Worm (Caenorhabditis elegans): ENCODE measurements around the gene ZC178.2.

ZC178.2 gene

ce11 chrV:8661241-8661954, 50.4 kb downstream of the ZC178.2 start:
- TF ChIP-seq unc-39 (tag; optimal IDR thresholded peaks at IDR 0.05), result no peak
- no peak for TF ChIP-seq ztf-4 (tag; optimal IDR thresholded peaks at IDR 0.05)
- TF ChIP-seq F13H6.1 (tag; optimal IDR thresholded peaks at IDR 0.05), result peak; percentile 11
- no peak for TF ChIP-seq skn-1 (tag; optimal IDR thresholded peaks at IDR 0.05)
- TF ChIP-seq egl-27 (tag; optimal IDR thresholded peaks at IDR 0.05), result no peak
- TF ChIP-seq nhr-12 (tag; optimal IDR thresholded peaks at IDR 0.05), result no peak
- no peak for TF ChIP-seq unc-55 (GFP tag; optimal IDR thresholded peaks at IDR 0.05)
- no peak for TF ChIP-seq unc-62 (GFP tag; optimal IDR thresholded peaks at IDR 0.05)
- no peak for TF ChIP-seq mbf-1 (tag; optimal IDR thresholded peaks at IDR 0.05)
- TF ChIP-seq nhr-77 (tag; optimal IDR thresholded peaks at IDR 0.05), result no peak
- no peak for TF ChIP-seq lin-13 (GFP tag; optimal IDR thresholded peaks at IDR 0.05)
- no peak for TF ChIP-seq lin-11 (tag; optimal IDR thresholded peaks at IDR 0.05)
- TF ChIP-seq crh-2 (tag; optimal IDR thresholded peaks at IDR 0.05), result peak; percentile 18
- no peak for TF ChIP-seq ztf-11 (tag; optimal IDR thresholded peaks at IDR 0.05)
- TF ChIP-seq R02D3.7 (tag; optimal IDR thresholded peaks at IDR 0.05), result no peak
- TF ChIP-seq elt-1 (tag; optimal IDR thresholded peaks at IDR 0.05), result no peak
- TF ChIP-seq ZK546.5 (tag; optimal IDR thresholded peaks at IDR 0.05), result no peak
- TF ChIP-seq zag-1 (tag; optimal IDR thresholded peaks at IDR 0.05), result no peak
- TF ChIP-seq nhr-11 (tag; optimal IDR thresholded peaks at IDR 0.05), result no peak
- no peak for TF ChIP-seq ama-1 (optimal IDR thresholded peaks at IDR 0.05)
- TF ChIP-seq nhr-6 (tag; optimal IDR thresholded peaks at IDR 0.05), result no peak
- TF ChIP-seq nhr-129 (tag; optimal IDR thresholded peaks at IDR 0.05), result no peak
- TF ChIP-seq ceh-16 (tag; optimal IDR thresholded peaks at IDR 0.05), result peak; percentile 82
- peak; percentile 43 for TF ChIP-seq sma-9 (GFP tag; optimal IDR thresholded peaks at IDR 0.05)
- TF ChIP-seq sma-9 (tag; optimal IDR thresholded peaks at IDR 0.05), result no peak
- peak; percentile 45 for TF ChIP-seq blmp-1 (tag; optimal IDR thresholded peaks at IDR 0.05; ENCODE audit: insufficient read depth)
- no peak for TF ChIP-seq dmd-4 (tag; optimal IDR thresholded peaks at IDR 0.05)
- no peak for TF ChIP-seq elt-3 (tag; optimal IDR thresholded peaks at IDR 0.05)
- TF ChIP-seq nhr-21 (tag; optimal IDR thresholded peaks at IDR 0.05), result peak; percentile 79
- no peak for TF ChIP-seq gmeb-1 (tag; optimal IDR thresholded peaks at IDR 0.05)
- no peak for TF ChIP-seq Y55F3AM.14 (GFP tag; optimal IDR thresholded peaks at IDR 0.05)
- TF ChIP-seq nhr-25 (tag; optimal IDR thresholded peaks at IDR 0.05), result peak; percentile 72
- TF ChIP-seq snpc-4 (tag; optimal IDR thresholded peaks at IDR 0.05), result no peak
- peak; percentile 68 for TF ChIP-seq nhr-23 (tag; optimal IDR thresholded peaks at IDR 0.05)
- TF ChIP-seq ztf-1 (GFP tag; conservative IDR thresholded peaks at IDR 0.05), result no peak
- no peak for TF ChIP-seq peb-1 (tag; optimal IDR thresholded peaks at IDR 0.05)
- TF ChIP-seq nhr-237 (tag; optimal IDR thresholded peaks at IDR 0.05), result no peak
- TF ChIP-seq C34F6.9 (tag; optimal IDR thresholded peaks at IDR 0.05), result no peak
- TF ChIP-seq mdl-1 (tag; optimal IDR thresholded peaks at IDR 0.05), result no peak
- TF ChIP-seq mab-5 (tag; optimal IDR thresholded peaks at IDR 0.05), result no peak
- TF ChIP-seq sem-4 (tag; optimal IDR thresholded peaks at IDR 0.05), result no peak
- peak; percentile 53 for TF ChIP-seq fos-1 (tag; optimal IDR thresholded peaks at IDR 0.05)
- no peak for TF ChIP-seq lin-39 (tag; optimal IDR thresholded peaks at IDR 0.05)
- no peak for TF ChIP-seq alr-1 (tag; optimal IDR thresholded peaks at IDR 0.05)
- no peak for TF ChIP-seq aly-2 (tag; optimal IDR thresholded peaks at IDR 0.05)

ce11 chrV:8660475-8660874, 51.3 kb downstream of the ZC178.2 start:
- peak; percentile 27 for TF ChIP-seq nhr-25 (tag; optimal IDR thresholded peaks at IDR 0.05)
- peak; percentile 68 for TF ChIP-seq sma-9 (GFP tag; optimal IDR thresholded peaks at IDR 0.05)
- no peak for TF ChIP-seq sma-9 (tag; optimal IDR thresholded peaks at IDR 0.05)
- TF ChIP-seq ceh-16 (tag; optimal IDR thresholded peaks at IDR 0.05), result peak; percentile 94
- peak; percentile 75 for TF ChIP-seq elt-1 (tag; optimal IDR thresholded peaks at IDR 0.05)
- no peak for TF ChIP-seq sem-4 (tag; optimal IDR thresholded peaks at IDR 0.05)
- TF ChIP-seq egl-27 (tag; optimal IDR thresholded peaks at IDR 0.05), result no peak
- TF ChIP-seq nhr-21 (tag; optimal IDR thresholded peaks at IDR 0.05), result peak; percentile 38
